Worm (Caenorhabditis elegans) whole organism, young adult: ENCODE data around the gene Y41G9A.5.

Source experiments
- B0019.2 ChIP-seq: fragments of 200-800 bp; sonication (Bioruptor generic); conservative IDR thresholded peaks from 2 replicates; pipeline ENCODE4 v1.3.6; 2022; ENCODE audit warnings: missing genetic modification reagents, missing genetic modification characterization, missing compliant biosample characterization
- D2030.7 ChIP-seq: fragments of 200-800 bp; sonication (Bioruptor generic); IDR thresholded peaks from 2 replicates; pipeline ENCODE4 v1.3.6; 2022; ENCODE audit warnings: missing genetic modification reagents, missing genetic modification characterization, missing compliant biosample characterization
- F33H1.4 ChIP-seq: fragments of 200-800 bp; sonication (Bioruptor generic); IDR thresholded peaks from 2 replicates; pipeline ENCODE4 v1.3.6; 2022; ENCODE audit warnings: missing genetic modification reagents, missing genetic modification characterization, missing compliant biosample characterization
- F49E8.2 ChIP-seq: sonication (generic microtip); optimal IDR thresholded peaks from 3 replicates; lab custom pipeline; 2017; ENCODE audit warnings: missing genetic modification characterization, mild to moderate bottlenecking, missing compliant biosample characterization, antibody characterized with exemption, moderate library complexity; ENCODE audit not compliant: insufficient read depth
- F57C9.4 ChIP-seq: sonication (generic microtip); optimal IDR thresholded peaks from 2 replicates; lab custom pipeline; 2017; ENCODE audit warnings: mild to moderate bottlenecking, missing genetic modification characterization, missing compliant biosample characterization
- K11D2.4 ChIP-seq: fragments of 200-800 bp; sonication (Bioruptor generic); IDR thresholded peaks from 2 replicates; pipeline ENCODE4 v1.3.6; 2022; ENCODE audit warnings: missing genetic modification reagents, missing genetic modification characterization, missing compliant biosample characterization
- K12H6.12 ChIP-seq: fragments of 200-800 bp; sonication (Bioruptor generic); optimal IDR thresholded peaks from 2 replicates; lab custom pipeline; 2018; ENCODE audit warnings: mild to moderate bottlenecking, missing genetic modification characterization, missing compliant biosample characterization
- Y56A3A.18 ChIP-seq: fragments of 200-800 bp; sonication (Bioruptor generic); IDR thresholded peaks from 2 replicates; pipeline ENCODE4 v1.3.6; 2022; ENCODE audit warnings: missing genetic modification reagents, missing genetic modification characterization, missing compliant biosample characterization
- Y67H2A.10 ChIP-seq: fragments of 200-800 bp; sonication (Bioruptor generic); conservative IDR thresholded peaks from 2 replicates; pipeline ENCODE4 v1.3.6; 2022; ENCODE audit warnings: missing genetic modification reagents, missing genetic modification characterization, missing compliant biosample characterization
- Y95B8A.8 ChIP-seq: fragments of 200-800 bp; sonication (Bioruptor generic); IDR thresholded peaks from 2 replicates; pipeline ENCODE4 v1.3.6; 2022; ENCODE audit warnings: missing genetic modification reagents, missing genetic modification characterization, missing compliant biosample characterization
- aptf-3 ChIP-seq: fragments of 200-800 bp; sonication (Bioruptor generic); IDR thresholded peaks from 2 replicates; pipeline ENCODE4 v1.3.6; 2022; ENCODE audit warnings: missing genetic modification characterization, missing compliant biosample characterization
- attf-3 ChIP-seq: fragments of 200-800 bp; sonication (Bioruptor generic); conservative IDR thresholded peaks from 2 replicates; pipeline ENCODE4 v1.3.6; 2022; ENCODE audit warnings: missing genetic modification reagents, missing genetic modification characterization, missing compliant biosample characterization
- bed-1 ChIP-seq: fragments of 200-800 bp; sonication (Bioruptor generic); IDR thresholded peaks from 2 replicates; pipeline ENCODE4 v1.3.6; 2022; ENCODE audit warnings: missing genetic modification reagents, missing genetic modification characterization, missing compliant biosample characterization
- bed-2 ChIP-seq: fragments of 200-800 bp; sonication (Bioruptor generic); IDR thresholded peaks from 2 replicates; pipeline ENCODE4 v1.3.6; 2022; ENCODE audit warnings: missing genetic modification reagents, missing genetic modification characterization, missing compliant biosample characterization
- ccch-3 ChIP-seq: fragments of 200-800 bp; sonication (Bioruptor generic); optimal IDR thresholded peaks from 2 replicates; lab custom pipeline; 2018; ENCODE audit warnings: mild to moderate bottlenecking, missing genetic modification characterization, missing compliant biosample characterization
- ceh-100 ChIP-seq: fragments of 200-800 bp; sonication (Bioruptor generic); IDR thresholded peaks from 2 replicates; pipeline ENCODE4 v1.3.6; 2022; ENCODE audit warnings: missing genetic modification reagents, missing genetic modification characterization, missing compliant biosample characterization
- ceh-91 ChIP-seq: fragments of 200-800 bp; sonication (Bioruptor generic); IDR thresholded peaks from 2 replicates; pipeline ENCODE4 v1.3.6; 2022; ENCODE audit warnings: missing genetic modification reagents, missing genetic modification characterization, missing compliant biosample characterization
- chd-7 ChIP-seq: sonication (generic microtip); optimal IDR thresholded peaks from 2 replicates; lab custom pipeline; 2016; ENCODE audit warnings: mild to moderate bottlenecking, missing genetic modification characterization, moderate library complexity, missing compliant biosample characterization
- dpl-1 ChIP-seq: fragments of 150-350 bp; optimal IDR thresholded peaks from 2 replicates; lab custom pipeline; 2014; ENCODE audit warnings: missing biosample characterization, missing genetic modification reagents, missing genetic modification characterization
- efl-1 ChIP-seq: fragments of 150-350 bp; optimal IDR thresholded peaks from 2 replicates; lab custom pipeline; 2014; ENCODE audit warnings: missing biosample characterization, missing genetic modification reagents, missing genetic modification characterization
- egl-44 ChIP-seq: fragments of 200-800 bp; sonication (Bioruptor generic); IDR thresholded peaks from 2 replicates; pipeline ENCODE4 v1.3.6; 2022; ENCODE audit warnings: missing genetic modification reagents, missing genetic modification characterization, missing compliant biosample characterization
- ekl-4 ChIP-seq: fragments of 200-800 bp; sonication (Bioruptor generic); IDR thresholded peaks from 2 replicates; pipeline ENCODE4 v1.3.6; 2022; ENCODE audit warnings: missing genetic modification reagents, missing genetic modification characterization, missing compliant biosample characterization
- ets-4 ChIP-seq: fragments of 200-800 bp; sonication (Bioruptor generic); optimal IDR thresholded peaks from 2 replicates; lab custom pipeline; 2018; ENCODE audit warnings: mild to moderate bottlenecking, missing genetic modification characterization, missing compliant biosample characterization
- let-526 ChIP-seq: fragments of 200-800 bp; sonication (Bioruptor generic); IDR thresholded peaks from 2 replicates; pipeline ENCODE4 v1.3.6; 2022; ENCODE audit warnings: missing genetic modification reagents, missing genetic modification characterization, missing compliant biosample characterization
- lin-40 ChIP-seq: sonication (generic microtip); optimal IDR thresholded peaks from 2 replicates; lab custom pipeline; 2016; ENCODE audit warnings: missing genetic modification characterization, mild to moderate bottlenecking, missing compliant biosample characterization, missing genotype, missing genetic modification reagents
- lir-1 ChIP-seq: fragments of 200-800 bp; sonication (Bioruptor generic); conservative IDR thresholded peaks from 2 replicates; pipeline ENCODE4 v1.3.6; 2022; ENCODE audit warnings: missing genetic modification reagents, missing genetic modification characterization, missing compliant biosample characterization
- lsy-27 ChIP-seq: sonication (generic microtip); optimal IDR thresholded peaks from 2 replicates; lab custom pipeline; 2017; ENCODE audit warnings: missing genetic modification characterization, mild to moderate bottlenecking, missing compliant biosample characterization, antibody characterized with exemption, missing genotype, borderline replicate concordance; ENCODE audit not compliant: insufficient read depth
- madf-10 ChIP-seq: sonication (generic microtip); optimal IDR thresholded peaks from 2 replicates; lab custom pipeline; 2016; ENCODE audit warnings: mild to moderate bottlenecking, missing genetic modification characterization, missing compliant biosample characterization
- madf-3 ChIP-seq: fragments of 200-800 bp; sonication (Bioruptor generic); IDR thresholded peaks from 2 replicates; pipeline ENCODE4 v1.3.6; 2022; ENCODE audit warnings: missing genetic modification reagents, missing genetic modification characterization, missing compliant biosample characterization
- nfya-2 ChIP-seq: fragments of 200-800 bp; sonication (Bioruptor generic); IDR thresholded peaks from 2 replicates; pipeline ENCODE4 v1.3.6; 2022; ENCODE audit warnings: missing genetic modification reagents, missing genetic modification characterization, missing compliant biosample characterization
- nhr-179 ChIP-seq: sonication (generic microtip); optimal IDR thresholded peaks from 2 replicates; lab custom pipeline; 2016; ENCODE audit warnings: mild to moderate bottlenecking, missing genetic modification characterization, missing compliant biosample characterization
- nhr-27 ChIP-seq: fragments of 200-800 bp; sonication (Bioruptor generic); optimal IDR thresholded peaks from 2 replicates; lab custom pipeline; 2018; ENCODE audit warnings: mild to moderate bottlenecking, missing genetic modification characterization, moderate library complexity, missing compliant biosample characterization
- rcor-1 ChIP-seq: fragments of 200-800 bp; sonication (Bioruptor generic); IDR thresholded peaks from 2 replicates; pipeline ENCODE4 v1.3.6; 2022; ENCODE audit warnings: missing genetic modification reagents, missing genetic modification characterization, missing compliant biosample characterization
- snpc-1.3 ChIP-seq: sonication (generic microtip); optimal IDR thresholded peaks from 2 replicates; lab custom pipeline; 2017; ENCODE audit warnings: missing genetic modification characterization, mild to moderate bottlenecking, missing compliant biosample characterization, antibody characterized with exemption, moderate library complexity, missing genotype, missing genetic modification reagents; ENCODE audit not compliant: insufficient read depth
- tbp1 ChIP-seq: fragments of 200-800 bp; sonication (Bioruptor generic); optimal IDR thresholded peaks from 2 replicates; lab custom pipeline; 2018; ENCODE audit warnings: mild to moderate bottlenecking, missing genetic modification characterization, missing compliant biosample characterization
- unc-130 ChIP-seq: sonication (generic microtip); optimal IDR thresholded peaks from 2 replicates; lab custom pipeline; 2016; ENCODE audit warnings: missing genetic modification reagents, missing genetic modification characterization, missing compliant biosample characterization
- zim-3 ChIP-seq: sonication (generic microtip); optimal IDR thresholded peaks from 2 replicates; lab custom pipeline; 2017; ENCODE audit warnings: mild to moderate bottlenecking, missing genetic modification characterization, moderate library complexity, missing compliant biosample characterization
- ztf-3 ChIP-seq: fragments of 200-800 bp; sonication (Bioruptor generic); optimal IDR thresholded peaks from 2 replicates; lab custom pipeline; 2018; ENCODE audit warnings: mild to moderate bottlenecking, missing genetic modification characterization, missing compliant biosample characterization
- ztf-6 ChIP-seq: fragments of 200-800 bp; sonication (Bioruptor generic); IDR thresholded peaks from 2 replicates; pipeline ENCODE4 v1.3.6; 2022; ENCODE audit warnings: missing genetic modification reagents, missing genetic modification characterization, missing compliant biosample characterization

Y41G9A.5 gene

ce11 chrX:2996976-2997399 is 50.5 kb downstream of the Y41G9A.5 start (continued):
- TF ChIP-seq zim-3 (tag; lab: Kevin White, UChicago) (no peak), madf-3 (GFP tag; lab: Robert Waterston, UW) (peak; percentile 73), ztf-6 (GFP tag; lab: Robert Waterston, UW) (peak; percentile 86), dpl-1 (GFP tag; lab: Kevin White, UChicago) (no peak), aptf-3 (no peak), D2030.7 (GFP tag; lab: Robert Waterston, UW) (no peak), let-526 (GFP tag; lab: Robert Waterston, UW) (peak; percentile 66; the same call in 1 of the 2 replicates), snpc-1.3 (tag; lab: Kevin White, UChicago) (peak; percentile 73), nhr-27 (tag; lab: Kevin White, UChicago) (peak; percentile 87), F33H1.4 (GFP tag; lab: Robert Waterston, UW) (no peak), madf-10 (tag; lab: Kevin White, UChicago) (peak; percentile 96), lsy-27 (tag; lab: Kevin White, UChicago) (no peak), tbp1 (GFP tag; lab: Kevin White, UChicago) (peak; percentile 78), chd-7 (peak; percentile 95), lin-40 (tag; lab: Kevin White, UChicago) (peak; percentile 100), Y56A3A.18 (peak; percentile 99), ceh-91 (GFP tag; lab: Robert Waterston, UW) (no peak), ztf-3 (GFP tag; lab: Kevin White, UChicago) (peak; percentile 90), Y95B8A.8 (GFP tag; lab: Robert Waterston, UW) (0 out of 2 replicates have a peak, but pooled peaks have one; percentile 55), Y67H2A.10 (no peak), efl-1 (GFP tag; lab: Kevin White, UChicago) (no peak), unc-130 (GFP tag; lab: Kevin White, UChicago) (peak; percentile 33), attf-3 (no peak), nfya-2 (GFP tag; lab: Robert Waterston, UW) (no peak), ceh-100 (GFP tag; lab: Robert Waterston, UW) (peak; percentile 25; the same call in 1 of the 2 replicates), K12H6.12 (peak; percentile 97), ccch-3 (peak; percentile 83), F57C9.4 (tag; lab: Kevin White, UChicago) (peak; percentile 39), K11D2.4 (peak; percentile 99), rcor-1 (GFP tag; lab: Robert Waterston, UW) (peak; percentile 97), F49E8.2 (tag; lab: Kevin White, UChicago) (no peak), bed-2 (GFP tag; lab: Robert Waterston, UW) (0 out of 2 replicates have a peak, but pooled peaks have one; percentile 41), ets-4 (peak; percentile 81), lir-1 (GFP tag; lab: Robert Waterston, UW) (peak; percentile 85), ekl-4 (GFP tag; lab: Robert Waterston, UW) (peak; percentile 92), nhr-179 (tag; lab: Kevin White, UChicago) (peak; percentile 75), egl-44 (GFP tag; lab: Robert Waterston, UW) (peak; percentile 93), bed-1 (GFP tag; lab: Robert Waterston, UW) (no peak), B0019.2 (no peak)
